Fruit fly (Drosophila melanogaster): Measurements from ENCODE around the gene GlcAT-S.

Gene GlcAT-S

DNA sequence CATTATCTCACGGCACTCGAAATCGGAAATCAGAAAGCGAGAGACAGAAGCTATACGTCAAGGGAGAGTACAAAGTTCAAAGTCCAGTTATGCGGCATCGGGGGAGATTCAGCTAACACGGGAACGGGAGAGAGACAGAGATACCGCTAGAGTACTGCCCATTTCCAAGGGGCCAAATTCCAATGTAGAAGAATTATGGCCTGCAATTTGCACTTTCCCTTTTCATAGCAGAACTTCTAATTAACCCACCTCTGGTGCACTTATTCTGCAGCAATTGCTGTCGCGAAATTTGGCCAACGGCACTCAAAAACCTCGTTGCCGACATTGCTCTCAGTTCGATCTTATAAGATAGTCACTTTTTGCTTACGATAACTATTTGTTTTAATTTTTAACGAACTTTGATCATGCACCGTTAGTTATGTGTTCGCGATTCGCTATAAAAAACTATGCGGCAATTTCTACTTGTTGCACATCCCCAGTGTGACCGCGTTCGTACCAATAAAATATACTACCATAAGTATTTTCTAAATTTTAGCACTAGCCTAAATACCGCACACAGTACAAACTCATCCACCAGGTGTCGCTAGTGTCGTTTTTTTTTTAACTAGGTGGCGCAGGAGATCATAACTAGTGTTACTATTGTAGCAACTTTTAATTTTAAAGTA is 39.9 kb upstream of the GlcAT-S start, which contains the start of gene Mtpalpha (continued):
- TF ChIP-seq CG9876 (GFP tag; optimal IDR thresholded peaks at IDR 0.05) (peak; percentile 42), jumu (GFP tag; optimal IDR thresholded peaks at IDR 0.05) (peak; percentile 18), CG1603 (tag; optimal IDR thresholded peaks at IDR 0.05) (no peak), CG7928 (GFP tag; optimal IDR thresholded peaks at IDR 0.05) (no peak), pzg (GFP tag; optimal IDR thresholded peaks at IDR 0.05) (peak; percentile 73), Xbp1 (GFP tag; optimal IDR thresholded peaks at IDR 0.05) (peak; percentile 75), CG3995 (GFP tag; optimal IDR thresholded peaks at IDR 0.05) (no peak), gcm (GFP tag; optimal IDR thresholded peaks at IDR 0.05) (no peak), pan (optimal IDR thresholded peaks at IDR 0.05) (no peak), pan (GFP tag; optimal IDR thresholded peaks at IDR 0.05 in 1 of 2, IDR thresholded peaks at IDR 0.05 in 1 of 2) (peak in 1 of 2 experiments; percentile 18), chinmo (GFP tag; IDR thresholded peaks at IDR 0.05; ENCODE audit: partially characterized antibody) (peak; percentile 86; the same call in 2 of the 4 replicates), CG34422 (GFP tag; IDR thresholded peaks at IDR 0.05) (peak; percentile 76), CG9932 (GFP tag; IDR thresholded peaks at IDR 0.05) (peak; percentile 59), trem (tag; optimal IDR thresholded peaks at IDR 0.05) (peak; percentile 6)

DNA sequence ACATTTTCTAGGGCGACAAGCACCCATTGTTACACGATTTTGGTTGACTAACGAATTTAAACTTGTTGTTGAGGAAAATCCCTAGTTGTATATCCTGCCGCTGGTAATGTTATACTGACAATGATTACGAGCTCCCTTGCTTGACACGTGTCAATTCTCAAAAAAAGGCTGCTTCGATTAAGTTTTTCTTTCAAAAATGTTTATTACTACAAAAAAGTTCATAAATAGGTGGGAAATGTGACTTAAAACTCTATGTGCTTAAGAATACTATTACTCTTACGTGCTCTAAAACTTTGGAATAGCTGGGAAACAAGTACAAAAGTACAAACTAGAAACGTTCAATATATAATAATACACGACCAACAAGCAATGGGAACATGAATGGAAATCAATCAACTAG is 36.7 kb upstream of the GlcAT-S start, which contains the start of gene CG31709:
CG31709 (minus strand) TSS at position 101 of the 400 bp plus-strand sequence.
- no peak for TF ChIP-seq Med (GFP tag)
- TF ChIP-seq Fer3 (tag; optimal IDR thresholded peaks at IDR 0.05): no peak
- TF ChIP-seq CG15479 (GFP tag; optimal IDR thresholded peaks at IDR 0.05): no peak
- TF ChIP-seq CG3726 (GFP tag; IDR thresholded peaks at IDR 0.05): no peak
- no peak for TF ChIP-seq CG7271 (tag; optimal IDR thresholded peaks at IDR 0.05)
- no peak for TF ChIP-seq Nf-YA (GFP tag; IDR thresholded peaks at IDR 0.05)
- no peak for TF ChIP-seq bbx (GFP tag; IDR thresholded peaks at IDR 0.05; ENCODE audit: partially characterized antibody)

DNA sequence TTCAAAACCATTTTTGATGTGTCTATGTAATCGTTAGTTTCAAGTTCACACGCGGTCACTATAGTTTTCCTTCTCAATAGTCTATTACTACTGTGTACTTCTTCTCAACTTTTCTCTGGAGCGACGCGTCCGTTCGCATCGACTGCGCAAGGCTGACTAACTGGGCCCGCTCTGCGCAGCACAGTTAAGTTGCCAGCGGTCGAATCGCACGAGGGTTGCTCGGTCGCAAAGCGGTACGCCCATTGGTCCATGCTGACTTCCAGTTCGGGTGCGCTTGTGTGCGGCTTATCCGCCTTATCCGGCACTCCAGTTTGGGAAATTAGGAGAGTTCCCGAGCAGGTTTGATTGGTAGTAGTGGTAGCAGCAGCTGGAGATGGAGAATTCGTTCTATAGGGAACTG is 34.7 kb upstream of the GlcAT-S start, which contains the start of gene gcm:
gcm (minus strand) TSS at position 164 of the 400 bp plus-strand sequence.
- no peak for TF ChIP-seq HmgZ (tag; optimal IDR thresholded peaks at IDR 0.05)
- TF ChIP-seq phol (tag; optimal IDR thresholded peaks at IDR 0.05): no peak
- no peak for TF ChIP-seq bbx (GFP tag; IDR thresholded peaks at IDR 0.05; ENCODE audit: partially characterized antibody)
- TF ChIP-seq seq (GFP tag; IDR thresholded peaks at IDR 0.05): peak; percentile 23; the same call in 1 of the 2 replicates
- TF ChIP-seq CG18764 (GFP tag; optimal IDR thresholded peaks at IDR 0.05): no peak
- TF ChIP-seq fd102C (GFP tag; optimal IDR thresholded peaks at IDR 0.05): no peak
- TF ChIP-seq Ssrp (tag; optimal IDR thresholded peaks at IDR 0.05): no peak
- TF ChIP-seq Jarid2 (GFP tag; optimal IDR thresholded peaks at IDR 0.05): peak; percentile 95
- peak; percentile 28 for TF ChIP-seq kni (GFP tag; optimal IDR thresholded peaks at IDR 0.05)
- TF ChIP-seq CG7556 (GFP tag; optimal IDR thresholded peaks at IDR 0.05): no peak
- TF ChIP-seq Deaf1 (tag; optimal IDR thresholded peaks at IDR 0.05): peak; percentile 88
- TF ChIP-seq pros (GFP tag; optimal IDR thresholded peaks at IDR 0.05): peak; percentile 0
- no peak for TF ChIP-seq unpg (GFP tag; optimal IDR thresholded peaks at IDR 0.05)
- TF ChIP-seq sens (GFP tag): peak; percentile 48
- no peak for TF ChIP-seq Scr (GFP tag; IDR thresholded peaks at IDR 0.05; ENCODE audit: partially characterized antibody)
- no peak for TF ChIP-seq Side (GFP tag; optimal IDR thresholded peaks at IDR 0.05)
- no peak for TF ChIP-seq Dip2 (GFP tag; IDR thresholded peaks at IDR 0.05)
- no peak for TF ChIP-seq sna (GFP tag; IDR thresholded peaks at IDR 0.05; ENCODE audit: partially characterized antibody)
- TF ChIP-seq Ets65A (GFP tag): no peak
- TF ChIP-seq CG6791 (GFP tag; IDR thresholded peaks at IDR 0.05; ENCODE audit: partially characterized antibody): 0 out of 3 replicates have a peak, but pooled peaks have one; percentile 15
- no peak for TF ChIP-seq CG34376 (GFP tag; optimal IDR thresholded peaks at IDR 0.05)
- no peak for TF ChIP-seq Atf-2 (GFP tag; optimal IDR thresholded peaks at IDR 0.05)
- peak; percentile 58; the same call in 1 of the 2 replicates for TF ChIP-seq Nf-YA (GFP tag; IDR thresholded peaks at IDR 0.05)
- no peak for TF ChIP-seq CG4730 (GFP tag; IDR thresholded peaks at IDR 0.05)
- TF ChIP-seq CG14710 (tag; optimal IDR thresholded peaks at IDR 0.05): no peak
- no peak for TF ChIP-seq tio (GFP tag; optimal IDR thresholded peaks at IDR 0.05)
- TF ChIP-seq Atf3 (GFP tag; optimal IDR thresholded peaks at IDR 0.05): no peak
- no peak for TF ChIP-seq Hr3 (GFP tag; optimal IDR thresholded peaks at IDR 0.05)

Data from whole organism, embryonic.